Fruit fly (Drosophila melanogaster): ENCODE results near the gene Zcchc7.

Gene Zcchc7

DNA sequence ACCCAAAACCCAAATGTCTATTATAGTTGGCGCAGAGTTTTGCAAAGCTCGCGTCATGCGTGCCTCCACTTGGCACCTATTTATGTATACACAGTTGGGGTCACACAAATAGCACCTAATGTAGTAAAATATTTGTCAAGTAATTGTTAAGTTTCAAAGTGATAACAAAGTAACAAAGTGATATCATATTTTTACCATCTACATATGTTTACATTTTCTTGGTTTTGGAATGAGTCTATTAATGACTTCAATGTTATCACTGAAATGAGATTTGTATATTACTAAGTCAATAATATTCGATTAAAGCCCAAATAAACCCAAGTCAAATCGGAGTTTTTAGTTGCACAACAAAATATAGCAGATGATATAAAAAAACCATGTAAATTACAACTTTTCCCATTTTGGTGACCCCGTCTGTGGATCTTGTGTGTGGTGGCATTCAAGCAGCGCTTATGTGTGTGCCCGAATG is 27.3 kb downstream of the Zcchc7 start (continued):
- TF ChIP-seq CG8388 (GFP tag; optimal IDR thresholded peaks at IDR 0.05) (peak; percentile 70), CG12942 (GFP tag; optimal IDR thresholded peaks at IDR 0.05) (peak; percentile 38), bigmax (GFP tag; optimal IDR thresholded peaks at IDR 0.05) (no peak), CG15514 (GFP tag; optimal IDR thresholded peaks at IDR 0.05) (peak; percentile 35), tio (GFP tag; optimal IDR thresholded peaks at IDR 0.05) (peak; percentile 75), trh (GFP tag; optimal IDR thresholded peaks at IDR 0.05) (no peak), pnt (GFP tag; optimal IDR thresholded peaks at IDR 0.05) (peak; percentile 18), stc (GFP tag; IDR thresholded peaks at IDR 0.05) (peak; percentile 53; the same call in 1 of the 2 replicates), slbo (GFP tag; IDR thresholded peaks at IDR 0.05) (no peak; the same call in none of the 2 replicates), sim (GFP tag; IDR thresholded peaks at IDR 0.05) (no peak), CG4360 (GFP tag; IDR thresholded peaks at IDR 0.05) (no peak), slou (GFP tag; optimal IDR thresholded peaks at IDR 0.05) (no peak), NC2β (GFP tag; optimal IDR thresholded peaks at IDR 0.05) (peak; percentile 8), Vsx1 (GFP tag; optimal IDR thresholded peaks at IDR 0.05) (peak; percentile 28), dimm (GFP tag; IDR thresholded peaks at IDR 0.05) (no peak), tap (tag; optimal IDR thresholded peaks at IDR 0.05) (peak; percentile 68), al (GFP tag; IDR thresholded peaks at IDR 0.05) (no peak; the same call in 1 of the 2 replicates), Rx (GFP tag; IDR thresholded peaks at IDR 0.05) (peak; percentile 37; the same call in 1 of the 2 replicates), gem (tag; optimal IDR thresholded peaks at IDR 0.05) (peak; percentile 87), CG7357 (GFP tag; IDR thresholded peaks at IDR 0.05) (no peak), CG15073 (GFP tag; optimal IDR thresholded peaks at IDR 0.05) (no peak), CG16815 (GFP tag; optimal IDR thresholded peaks at IDR 0.05) (peak; percentile 41), corto (GFP tag; optimal IDR thresholded peaks at IDR 0.05) (no peak), Oaz (GFP tag; IDR thresholded peaks at IDR 0.05) (0 out of 2 replicates have a peak, but pooled peaks have one; percentile 24), Myb (GFP tag; optimal IDR thresholded peaks at IDR 0.05) (peak; percentile 53), Ets65A (GFP tag) (no peak), Antp (GFP tag; optimal IDR thresholded peaks at IDR 0.05) (peak; percentile 57), cas (GFP tag; IDR thresholded peaks at IDR 0.05) (no peak), salm (tag; optimal IDR thresholded peaks at IDR 0.05) (peak; percentile 75), H2.0 (GFP tag; IDR thresholded peaks at IDR 0.05) (no peak), pho (GFP tag; optimal IDR thresholded peaks at IDR 0.05) (peak; percentile 79), Deaf1 (tag; optimal IDR thresholded peaks at IDR 0.05) (peak; percentile 48), gsb (GFP tag; IDR thresholded peaks at IDR 0.05) (no peak), ind (GFP tag; optimal IDR thresholded peaks at IDR 0.05) (peak; percentile 64), CG10321 (GFP tag; IDR thresholded peaks at IDR 0.05) (no peak), Dbx (GFP tag; IDR thresholded peaks at IDR 0.05) (peak; percentile 48; the same call in 1 of the 3 replicates), Trl (optimal IDR thresholded peaks at IDR 0.05) (no peak), Trl (GFP tag; optimal IDR thresholded peaks at IDR 0.05) (peak; percentile 53), CG12104 (GFP tag; optimal IDR thresholded peaks at IDR 0.05) (peak; percentile 78), cato (GFP tag; optimal IDR thresholded peaks at IDR 0.05; ENCODE audit: borderline replicate concordance) (no peak), dan (GFP tag; IDR thresholded peaks at IDR 0.05) (no peak), Hmx (GFP tag; optimal IDR thresholded peaks at IDR 0.05) (no peak), CG2678 (tag; optimal IDR thresholded peaks at IDR 0.05) (peak; percentile 91), lola (GFP tag; optimal IDR thresholded peaks at IDR 0.05) (peak in 1 of 3 experiments; percentile 54), CG1233 (GFP tag; optimal IDR thresholded peaks at IDR 0.05) (peak; percentile 72), ATbp (GFP tag; optimal IDR thresholded peaks at IDR 0.05) (peak; percentile 61), inv (GFP tag; IDR thresholded peaks at IDR 0.05; ENCODE audit: partially characterized antibody) (no peak), repo (GFP tag; optimal IDR thresholded peaks at IDR 0.05) (no peak), NFAT (GFP tag; IDR thresholded peaks at IDR 0.05) (no peak), CG12744 (GFP tag; optimal IDR thresholded peaks at IDR 0.05) (no peak), ac (GFP tag; optimal IDR thresholded peaks at IDR 0.05) (no peak), bbx (GFP tag; IDR thresholded peaks at IDR 0.05; ENCODE audit: partially characterized antibody) (no peak)

All from whole organism, embryonic.